Worm (Caenorhabditis elegans) whole organism, L1 larva: Measurements from ENCODE around the gene rnp-5.

Experiments
- aha-1 ChIP-seq: fragments of 150-350 bp; optimal IDR thresholded peaks from 2 replicates; lab custom pipeline; 2014; ENCODE audit warnings: missing biosample characterization, missing genetic modification characterization
- ceh-88 ChIP-seq: fragments of 200-800 bp; sonication (Bioruptor generic); IDR thresholded peaks from 2 replicates; pipeline ENCODE4 v1.3.6; 2022; ENCODE audit warnings: missing genetic modification characterization, missing compliant biosample characterization
- dsc-1 ChIP-seq: sonication (generic microtip); optimal IDR thresholded peaks from 2 replicates; lab custom pipeline; 2016; ENCODE audit warnings: mild to moderate bottlenecking, missing genetic modification characterization, missing compliant biosample characterization
- elt-2 ChIP-seq: sonication (generic microtip); optimal IDR thresholded peaks from 2 replicates; lab custom pipeline; 2016; ENCODE audit warnings: missing genetic modification characterization, mild to moderate bottlenecking, inconsistent platforms, missing compliant biosample characterization, missing genetic modification reagents
- lin-14 ChIP-seq: fragments of 200-800 bp; sonication (Bioruptor generic); optimal IDR thresholded peaks from 2 replicates; lab custom pipeline; 2018; ENCODE audit warnings: mild to moderate bottlenecking, missing genetic modification characterization, moderate library complexity, missing compliant biosample characterization
- mep-1 ChIP-seq: fragments of 150-350 bp; optimal IDR thresholded peaks from 2 replicates; lab custom pipeline; 2014; ENCODE audit warnings: missing biosample characterization, missing genetic modification characterization
- nhr-28 ChIP-seq: fragments of 150-350 bp; optimal IDR thresholded peaks from 2 replicates; lab custom pipeline; 2014; ENCODE audit warnings: missing biosample characterization, missing genetic modification characterization
- nhr-76 ChIP-seq: sonication (generic microtip); optimal IDR thresholded peaks from 2 replicates; lab custom pipeline; 2017; ENCODE audit warnings: missing biosample characterization, missing genetic modification characterization
- nhr-85 ChIP-seq: sonication (generic microtip); peaks from one replicate; lab custom pipeline; 2016; ENCODE audit warnings: missing genetic modification characterization, inconsistent platforms, missing compliant biosample characterization
- snpc-4 ChIP-seq: fragments of 150-350 bp; optimal IDR thresholded peaks from 2 replicates; lab custom pipeline; 2014; ENCODE audit warnings: missing biosample characterization, missing genetic modification characterization
- ztf-4 ChIP-seq: fragments of 150-350 bp; optimal IDR thresholded peaks from 2 replicates; lab custom pipeline; 2014; ENCODE audit warnings: missing biosample characterization, missing genetic modification characterization

ce11 chrIII:833711-834442 lies 19.8 kb downstream of the rnp-5 start:
- TF ChIP-seq nhr-85 (tag; lab: Kevin White, UChicago), result peak; percentile 97
- no peak for TF ChIP-seq nhr-28 (tag; lab: Kevin White, UChicago)
- TF ChIP-seq ceh-88 (GFP tag; lab: Robert Waterston, UW), result peak; percentile 45; the same call in 1 of the 2 replicates
- TF ChIP-seq ztf-4 (tag; lab: Kevin White, UChicago), result peak; percentile 37
- TF ChIP-seq nhr-76, result no peak
- peak; percentile 93 for TF ChIP-seq mep-1 (tag; lab: Kevin White, UChicago)
- TF ChIP-seq elt-2 (tag; lab: Kevin White, UChicago), result peak; percentile 63
- peak; percentile 65 for TF ChIP-seq dsc-1 (tag; lab: Kevin White, UChicago)
- peak; percentile 99 for TF ChIP-seq lin-14 (GFP tag; lab: Kevin White, UChicago)
- TF ChIP-seq aha-1, result no peak
- TF ChIP-seq snpc-4 (tag; lab: Kevin White, UChicago), result peak; percentile 80
